Fruit fly (Drosophila melanogaster) whole organism, embryonic: ENCODE data around the gene mRpS35.

ENCODE experiments used
- ATbp ChIP-seq: fragments of 200-800 bp; sonication (Bioruptor generic); optimal IDR thresholded peaks from 2 replicates; lab custom pipeline; 2017; ENCODE audit warnings: missing biosample characterization, mild to moderate bottlenecking, missing genetic modification characterization, missing genetic modification reagents
- Abd-B ChIP-seq: fragments of 200-800 bp; sonication (Bioruptor generic); optimal IDR thresholded peaks from 2 replicates; lab custom pipeline; 2018; ENCODE audit warnings: missing biosample characterization, mild to moderate bottlenecking, missing genetic modification characterization, moderate library complexity
- Antp ChIP-seq: fragments of 200-800 bp; sonication (Bioruptor generic); optimal IDR thresholded peaks from 3 replicates; lab custom pipeline; 2016; ENCODE audit warnings: missing biosample characterization, missing genetic modification characterization
- CG10209 ChIP-seq: fragments of 200-800 bp; sonication (Bioruptor generic); optimal IDR thresholded peaks from 3 replicates; lab custom pipeline; 2017; ENCODE audit warnings: missing biosample characterization, mild to moderate bottlenecking, missing genetic modification characterization, missing genetic modification reagents
- CG10321 ChIP-seq: fragments of 200-800 bp; sonication (Bioruptor generic); IDR thresholded peaks from 2 replicates; pipeline ENCODE4 v1.3.6; 2022; ENCODE audit warnings: missing biosample characterization, missing genetic modification characterization
- CG10543 ChIP-seq: fragments of 200-800 bp; sonication (Bioruptor generic); optimal IDR thresholded peaks from 3 replicates; lab custom pipeline; 2017; ENCODE audit warnings: missing biosample characterization, mild to moderate bottlenecking, missing genetic modification characterization, moderate library complexity
- CG11695 ChIP-seq: fragments of 200-800 bp; sonication (Bioruptor generic); IDR thresholded peaks from 3 replicates; pipeline ENCODE4 v1.3.6; 2022; ENCODE audit warnings: missing biosample characterization, missing genetic modification characterization
- CG12071 ChIP-seq: fragments of 200-800 bp; sonication (Bioruptor generic); optimal IDR thresholded peaks from 3 replicates; lab custom pipeline; 2018; ENCODE audit warnings: missing biosample characterization, mild to moderate bottlenecking, missing genetic modification characterization
- CG13624 ChIP-seq: fragments of 200-800 bp; sonication (Bioruptor generic); optimal IDR thresholded peaks from 2 replicates; lab custom pipeline; 2016; ENCODE audit warnings: missing biosample characterization, missing genetic modification characterization
- CG14441 ChIP-seq: fragments of 200-800 bp; sonication (Bioruptor generic); IDR thresholded peaks from 2 replicates; pipeline ENCODE4 v1.3.6; 2022; ENCODE audit warnings: missing biosample characterization, missing genetic modification characterization
- CG17385 ChIP-seq: fragments of 200-800 bp; sonication (Bioruptor generic); optimal IDR thresholded peaks from 3 replicates; lab custom pipeline; 2018; ENCODE audit warnings: missing biosample characterization, mild to moderate bottlenecking, missing genetic modification characterization
- CG1792 ChIP-seq: fragments of 200-800 bp; sonication (Bioruptor generic); optimal IDR thresholded peaks from 2 replicates; lab custom pipeline; 2016; ENCODE audit warnings: missing biosample characterization, missing genetic modification characterization
- CG18011 ChIP-seq: fragments of 200-800 bp; sonication (Bioruptor generic); optimal IDR thresholded peaks from 2 replicates; lab custom pipeline; 2017; ENCODE audit warnings: missing biosample characterization, missing genetic modification characterization, mild to moderate bottlenecking, moderate library complexity, missing genotype
- CG18599 ChIP-seq: fragments of 200-800 bp; sonication (Bioruptor generic); optimal IDR thresholded peaks from 3 replicates; lab custom pipeline; 2017; ENCODE audit warnings: missing biosample characterization, missing genetic modification characterization, mild to moderate bottlenecking, moderate library complexity, missing genetic modification reagents
- CG30020 ChIP-seq: fragments of 200-800 bp; optimal IDR thresholded peaks from 2 replicates; lab custom pipeline; 2019; ENCODE audit warnings: missing biosample characterization, mild to moderate bottlenecking, missing genetic modification characterization, moderate library complexity
- CG31388 ChIP-seq: fragments of 200-800 bp; sonication (Bioruptor generic); optimal IDR thresholded peaks from 2 replicates; lab custom pipeline; 2016; ENCODE audit warnings: missing biosample characterization, missing genetic modification characterization
- CG6683 ChIP-seq: fragments of 200-800 bp; sonication (Bioruptor generic); optimal IDR thresholded peaks from 2 replicates; lab custom pipeline; 2017; ENCODE audit warnings: missing biosample characterization, mild to moderate bottlenecking, missing genetic modification characterization, missing genetic modification reagents
- CG6813 ChIP-seq: fragments of 200-800 bp; sonication (Bioruptor generic); optimal IDR thresholded peaks from 2 replicates; lab custom pipeline; 2017; ENCODE audit warnings: missing biosample characterization, missing genetic modification characterization, mild to moderate bottlenecking, moderate library complexity, missing genetic modification reagents
- CG7357 ChIP-seq: fragments of 200-800 bp; sonication (Bioruptor generic); IDR thresholded peaks from 3 replicates; pipeline ENCODE4 v1.3.6; 2022; ENCODE audit warnings: missing biosample characterization, missing genetic modification characterization
- CG7786 ChIP-seq: fragments of 200-800 bp; sonication (Bioruptor generic); optimal IDR thresholded peaks from 2 replicates; lab custom pipeline; 2016; ENCODE audit warnings: missing biosample characterization, missing genetic modification characterization
- CG8290 ChIP-seq, 3 experiments: fragments of 200-800 bp; sonication (Bioruptor generic); optimal IDR thresholded peaks; 2 replicates each; lab custom pipeline; 2016 to 2019; ENCODE audit warnings: missing biosample characterization in 3 of 3, missing genetic modification characterization in 3 of 3, mild to moderate bottlenecking in 2 of 3, moderate library complexity in 1 of 3
- CG8924 ChIP-seq: fragments of 200-800 bp; optimal IDR thresholded peaks from 3 replicates; lab custom pipeline; 2019; ENCODE audit warnings: missing biosample characterization, mild to moderate bottlenecking, missing genetic modification characterization, moderate library complexity
- CG9609 ChIP-seq: fragments of 200-800 bp; sonication (Bioruptor generic); optimal IDR thresholded peaks from 3 replicates; lab custom pipeline; 2016; ENCODE audit warnings: missing biosample characterization, missing genetic modification characterization
- MBD-R2 ChIP-seq: fragments of 200-800 bp; sonication (Bioruptor generic); IDR thresholded peaks from 2 replicates; pipeline ENCODE4 v1.3.6; 2022; ENCODE audit warnings: missing biosample characterization, missing genetic modification characterization
- NC2α ChIP-seq: fragments of 200-800 bp; sonication (Bioruptor generic); optimal IDR thresholded peaks from 2 replicates; lab custom pipeline; 2016; ENCODE audit warnings: missing biosample characterization, missing genetic modification characterization
- Ssrp ChIP-seq: fragments of 200-800 bp; sonication (Bioruptor generic); optimal IDR thresholded peaks from 2 replicates; lab custom pipeline; 2018; ENCODE audit warnings: missing biosample characterization, mild to moderate bottlenecking, missing genetic modification characterization, moderate library complexity
- Tbp ChIP-seq: fragments of >200 bp; optimal IDR thresholded peaks from 2 replicates; lab custom pipeline; 2018; ENCODE audit warnings: missing biosample characterization, missing genetic modification characterization
- Usf ChIP-seq: fragments of 200-800 bp; sonication (Bioruptor generic); optimal IDR thresholded peaks from 2 replicates; lab custom pipeline; 2017; ENCODE audit warnings: missing genotype, missing biosample characterization, missing genetic modification characterization
- Xrp1 ChIP-seq: fragments of 200-800 bp; sonication (Bioruptor generic); IDR thresholded peaks from 2 replicates; pipeline ENCODE4 v1.3.6; 2022; ENCODE audit warnings: missing biosample characterization, missing genetic modification characterization
- bcd ChIP-seq: fragments of 200-800 bp; sonication (Bioruptor generic); optimal IDR thresholded peaks from 2 replicates; lab custom pipeline; 2017; ENCODE audit warnings: missing biosample characterization, mild to moderate bottlenecking, missing genetic modification characterization
- croc ChIP-seq: fragments of 200-800 bp; sonication (Bioruptor generic); conservative IDR thresholded peaks from 3 replicates; pipeline ENCODE4 v1.3.6; 2022; ENCODE audit warnings: missing biosample characterization, missing genetic modification characterization
- dpn ChIP-seq, 2 experiments: fragments of 200-800 bp; sonication (Bioruptor generic); optimal IDR thresholded peaks; 3 replicates each; lab custom pipeline; 2016; ENCODE audit warnings: missing biosample characterization in 2 of 2, missing genetic modification characterization in 2 of 2
- dysf ChIP-seq: fragments of 200-800 bp; sonication (Bioruptor generic); IDR thresholded peaks from 3 replicates; pipeline ENCODE4 v1.3.6; 2022; ENCODE audit warnings: missing biosample characterization, missing genetic modification characterization
- hb ChIP-seq: fragments of 200-800 bp; sonication (Bioruptor generic); IDR thresholded peaks from 3 replicates; pipeline ENCODE4 v1.3.6; 2022; ENCODE audit warnings: missing biosample characterization, missing genetic modification characterization; ENCODE audit not compliant: partially characterized antibody
- knrl ChIP-seq: fragments of 200-800 bp; sonication (Bioruptor generic); IDR thresholded peaks from 3 replicates; pipeline ENCODE4 v1.3.6; 2022; ENCODE audit warnings: missing biosample characterization, missing genetic modification characterization; ENCODE audit not compliant: partially characterized antibody
- lmd ChIP-seq: fragments of 200-800 bp; sonication (Bioruptor generic); IDR thresholded peaks from 2 replicates; pipeline ENCODE4 v1.3.6; 2022; ENCODE audit warnings: missing biosample characterization, missing genetic modification characterization
- luna ChIP-seq: fragments of 200-800 bp; sonication (Bioruptor generic); optimal IDR thresholded peaks from 2 replicates; lab custom pipeline; 2016; ENCODE audit warnings: missing biosample characterization, missing genetic modification characterization
- mirr ChIP-seq: fragments of 200-800 bp; sonication (Bioruptor generic); optimal IDR thresholded peaks from 3 replicates; lab custom pipeline; 2018; ENCODE audit warnings: missing biosample characterization, mild to moderate bottlenecking, missing genetic modification characterization
- oc ChIP-seq: fragments of 200-800 bp; sonication (Bioruptor generic); optimal IDR thresholded peaks from 2 replicates; lab custom pipeline; 2018; ENCODE audit warnings: missing biosample characterization, mild to moderate bottlenecking, missing genetic modification characterization, moderate library complexity
- pan ChIP-seq, 4 experiments: fragments of >200 bp in 3 of 4; fragments of 200-800 bp in 1 of 4; sonication (Bioruptor generic) in 1 of 4; optimal IDR thresholded peaks in 3 of 4; IDR thresholded peaks in 1 of 4; 2 replicates each; pipeline versions ENCODE4 v1.3.6 to Lab custom; 2017 to 2022; ENCODE audit warnings: missing biosample characterization in 2 of 4, missing genetic modification characterization in 2 of 4, mixed read lengths in 1 of 4
- pb ChIP-seq: fragments of 200-800 bp; sonication (Bioruptor generic); optimal IDR thresholded peaks from 3 replicates; lab custom pipeline; 2016; ENCODE audit warnings: missing biosample characterization, missing genetic modification characterization
- pita ChIP-seq: fragments of 200-800 bp; sonication (Bioruptor generic); optimal IDR thresholded peaks from 2 replicates; lab custom pipeline; 2017; ENCODE audit warnings: missing biosample characterization, mild to moderate bottlenecking, missing genetic modification characterization
- slou ChIP-seq: fragments of 200-800 bp; sonication (Bioruptor generic); optimal IDR thresholded peaks from 3 replicates; lab custom pipeline; 2016; ENCODE audit warnings: missing biosample characterization, missing genetic modification characterization
- so ChIP-seq: fragments of 200-800 bp; sonication (Bioruptor generic); IDR thresholded peaks from 3 replicates; pipeline ENCODE4 v1.3.6; 2022; ENCODE audit warnings: missing biosample characterization, missing genetic modification characterization
- stc ChIP-seq: fragments of 200-800 bp; sonication (Bioruptor generic); IDR thresholded peaks from 2 replicates; pipeline ENCODE4 v1.3.6; 2022; ENCODE audit warnings: missing biosample characterization, missing genetic modification characterization
- tap ChIP-seq: fragments of 200-800 bp; optimal IDR thresholded peaks from 3 replicates; lab custom pipeline; 2019; ENCODE audit warnings: missing biosample characterization, mild to moderate bottlenecking, missing genetic modification characterization, moderate library complexity
- tin ChIP-seq: fragments of 200-800 bp; sonication (Bioruptor generic); optimal IDR thresholded peaks from 3 replicates; lab custom pipeline; 2016; ENCODE audit warnings: missing biosample characterization, missing genetic modification characterization

Gene mRpS35

dm6 chr3L:2766269-2767088, 14.2 kb upstream of the mRpS35 start, which contains the start of the genes Mrtf and Non2 (continued):
- TF ChIP-seq CG10543 (GFP tag; lab: Kevin White, UChicago) (peak; percentile 58), dysf (GFP tag; lab: Robert Waterston, UW) (peak; percentile 67), CG31388 (GFP tag; lab: Kevin White, UChicago) (no peak), lmd (peak; percentile 37; the same call in 1 of the 2 replicates), CG18011 (peak; percentile 14), CG1792 (no peak), CG13624 (GFP tag; lab: Kevin White, UChicago) (peak; percentile 48), ATbp (GFP tag; lab: Kevin White, UChicago) (peak; percentile 9), CG11695 (0 out of 3 replicates have a peak, but pooled peaks have one; percentile 45), dpn (GFP tag; optimal IDR thresholded peaks at IDR 0.05; lab: Kevin White, UChicago) (peak; percentile 64 to 70), pan (optimal IDR thresholded peaks at IDR 0.05; lab: Kevin White, UChicago) (no peak), pan (GFP tag; optimal IDR thresholded peaks at IDR 0.05 in 1 of 2, IDR thresholded peaks at IDR 0.05 in 1 of 2) (no peak), CG12071 (GFP tag; lab: Kevin White, UChicago) (no peak), Tbp (no peak), CG17385 (GFP tag; lab: Kevin White, UChicago) (no peak), knrl (peak; percentile 83; the same call in 2 of the 3 replicates), oc (tag; lab: Kevin White, UChicago) (no peak), hb (GFP tag; lab: Robert Waterston, UW) (peak; percentile 79; the same call in 2 of the 3 replicates), NC2α (no peak), Xrp1 (peak; percentile 37; the same call in 1 of the 2 replicates), CG6683 (no peak), so (GFP tag; lab: Robert Waterston, UW) (no peak), tap (tag; lab: Kevin White, UChicago) (no peak), luna (no peak), CG7786 (GFP tag; lab: Kevin White, UChicago) (peak; percentile 47), CG30020 (tag; lab: Kevin White, UChicago) (peak; percentile 72), CG14441 (GFP tag; lab: Robert Waterston, UW) (0 out of 2 replicates have a peak, but pooled peaks have one; percentile 16), Antp (GFP tag; lab: Kevin White, UChicago) (peak; percentile 61), bcd (GFP tag; lab: Kevin White, UChicago) (peak; percentile 56), CG10209 (GFP tag; lab: Kevin White, UChicago) (peak; percentile 37), pita (GFP tag; lab: Kevin White, UChicago) (no peak), Ssrp (peak; percentile 40), stc (GFP tag; lab: Robert Waterston, UW) (no peak), tin (GFP tag; lab: Kevin White, UChicago) (peak; percentile 66), Abd-B (GFP tag; lab: Kevin White, UChicago) (peak; percentile 58), CG9609 (peak; percentile 46), CG10321 (GFP tag; lab: Robert Waterston, UW) (no peak), CG8290 (GFP tag; optimal IDR thresholded peaks at IDR 0.05; lab: Kevin White, UChicago) (no peak), CG8290 (tag; optimal IDR thresholded peaks at IDR 0.05; lab: Kevin White, UChicago) (peak in 1 of 2 experiments; percentile 28), slou (GFP tag; lab: Kevin White, UChicago) (no peak), CG8924 (tag; lab: Kevin White, UChicago) (peak; percentile 72), pb (GFP tag; lab: Kevin White, UChicago) (peak; percentile 15), mirr (GFP tag; lab: Kevin White, UChicago) (no peak), MBD-R2 (GFP tag; lab: Robert Waterston, UW) (peak; percentile 66), Usf (GFP tag; lab: Kevin White, UChicago) (peak; percentile 50), CG7357 (GFP tag; lab: Robert Waterston, UW) (no peak; the same call in 2 of the 3 replicates), croc (GFP tag; lab: Robert Waterston, UW) (no peak), CG18599 (GFP tag; lab: Kevin White, UChicago) (peak; percentile 62), CG6813 (GFP tag; lab: Kevin White, UChicago) (no peak)
